Fruit fly (Drosophila melanogaster) whole organism, embryonic: ENCODE measurements around the gene Pgant8.

ENCODE experiments used
- B-H2 ChIP-seq: fragments of 200-800 bp; sonication (Bioruptor generic); optimal IDR thresholded peaks from 2 replicates; lab custom pipeline; 2018; ENCODE audit warnings: missing biosample characterization, mild to moderate bottlenecking, missing genetic modification characterization
- CG11398 ChIP-seq: fragments of 200-800 bp; sonication (Bioruptor generic); optimal IDR thresholded peaks from 2 replicates; lab custom pipeline; 2016; ENCODE audit warnings: missing biosample characterization, missing genetic modification characterization
- CG13296 ChIP-seq: fragments of 200-800 bp; sonication (Bioruptor generic); optimal IDR thresholded peaks from 3 replicates; lab custom pipeline; 2018; ENCODE audit warnings: missing biosample characterization, mild to moderate bottlenecking, missing genetic modification characterization
- CG14050 ChIP-seq: fragments of 200-800 bp; sonication (Bioruptor generic); IDR thresholded peaks from 3 replicates; pipeline ENCODE4 v1.3.6; 2022; ENCODE audit warnings: missing biosample characterization, missing genetic modification characterization
- CG15514 ChIP-seq: fragments of 200-800 bp; sonication (Bioruptor generic); optimal IDR thresholded peaks from 3 replicates; lab custom pipeline; 2017; ENCODE audit warnings: missing biosample characterization, missing genetic modification characterization, mild to moderate bottlenecking, moderate library complexity, missing genetic modification reagents
- CG16863 ChIP-seq: fragments of 200-800 bp; sonication (Bioruptor generic); optimal IDR thresholded peaks from 3 replicates; lab custom pipeline; 2016; ENCODE audit warnings: missing biosample characterization, missing genetic modification characterization
- CG18262 ChIP-seq: fragments of 200-800 bp; optimal IDR thresholded peaks from 3 replicates; lab custom pipeline; 2019; ENCODE audit warnings: missing biosample characterization, mild to moderate bottlenecking, missing genetic modification characterization, moderate library complexity
- CG2120 ChIP-seq: fragments of 200-800 bp; sonication (Bioruptor generic); optimal IDR thresholded peaks from 3 replicates; lab custom pipeline; 2016; ENCODE audit warnings: missing biosample characterization, missing genetic modification characterization
- CG4360 ChIP-seq: fragments of 200-800 bp; sonication (Bioruptor generic); IDR thresholded peaks from 2 replicates; pipeline ENCODE4 v1.3.6; 2022; ENCODE audit warnings: missing biosample characterization, missing genetic modification characterization
- CG4404 ChIP-seq: fragments of 200-800 bp; sonication (Bioruptor generic); IDR thresholded peaks from 2 replicates; pipeline ENCODE4 v1.3.6; 2022; ENCODE audit warnings: missing biosample characterization, missing genetic modification characterization
- CG6813 ChIP-seq: fragments of 200-800 bp; sonication (Bioruptor generic); optimal IDR thresholded peaks from 2 replicates; lab custom pipeline; 2017; ENCODE audit warnings: missing biosample characterization, missing genetic modification characterization, mild to moderate bottlenecking, moderate library complexity, missing genetic modification reagents
- CG7786 ChIP-seq: fragments of 200-800 bp; sonication (Bioruptor generic); optimal IDR thresholded peaks from 2 replicates; lab custom pipeline; 2016; ENCODE audit warnings: missing biosample characterization, missing genetic modification characterization
- CG7963 ChIP-seq: fragments of 200-800 bp; sonication (Bioruptor generic); IDR thresholded peaks from 3 replicates; pipeline ENCODE4 v1.3.6; 2022; ENCODE audit warnings: missing biosample characterization, missing genetic modification characterization; ENCODE audit not compliant: partially characterized antibody
- CG8388 ChIP-seq: fragments of 200-800 bp; sonication (Bioruptor generic); optimal IDR thresholded peaks from 2 replicates; lab custom pipeline; 2019; ENCODE audit warnings: missing biosample characterization, mild to moderate bottlenecking, missing genetic modification characterization, moderate library complexity
- CG8924 ChIP-seq: fragments of 200-800 bp; optimal IDR thresholded peaks from 3 replicates; lab custom pipeline; 2019; ENCODE audit warnings: missing biosample characterization, mild to moderate bottlenecking, missing genetic modification characterization, moderate library complexity
- CG9437 ChIP-seq: fragments of 200-800 bp; sonication (Bioruptor generic); optimal IDR thresholded peaks from 2 replicates; lab custom pipeline; 2018; ENCODE audit warnings: missing biosample characterization, mild to moderate bottlenecking, missing genetic modification characterization
- Eip74EF ChIP-seq, 2 experiments: fragments of 200-800 bp in 1 of 2; fragments of >200 bp in 1 of 2; sonication (Bioruptor generic) in 1 of 2; optimal IDR thresholded peaks; 2 replicates each; lab custom pipeline; 2017 to 2019; ENCODE audit warnings: missing biosample characterization in 2 of 2, missing genetic modification characterization in 2 of 2, mild to moderate bottlenecking in 1 of 2, moderate library complexity in 1 of 2
- Fer3 ChIP-seq: fragments of 200-800 bp; sonication (Bioruptor generic); optimal IDR thresholded peaks from 2 replicates; lab custom pipeline; 2018; ENCODE audit warnings: missing biosample characterization, mild to moderate bottlenecking, missing genetic modification characterization, moderate library complexity
- H2.0 ChIP-seq: fragments of 200-800 bp; sonication (Bioruptor generic); IDR thresholded peaks from 2 replicates; pipeline ENCODE4 v1.3.6; 2022; ENCODE audit warnings: missing biosample characterization, missing genetic modification characterization
- Hey ChIP-seq: fragments of 200-800 bp; sonication (Bioruptor generic); optimal IDR thresholded peaks from 3 replicates; lab custom pipeline; 2018; ENCODE audit warnings: missing biosample characterization, mild to moderate bottlenecking, missing genetic modification characterization
- HmgZ ChIP-seq: fragments of 200-800 bp; sonication (Bioruptor generic); optimal IDR thresholded peaks from 2 replicates; lab custom pipeline; 2018; ENCODE audit warnings: missing biosample characterization, mild to moderate bottlenecking, missing genetic modification characterization
- Meics ChIP-seq: fragments of 200-800 bp; sonication (Bioruptor generic); optimal IDR thresholded peaks from 2 replicates; lab custom pipeline; 2017; ENCODE audit warnings: missing biosample characterization, mild to moderate bottlenecking, missing genetic modification characterization
- PHDP ChIP-seq: fragments of 200-800 bp; sonication (Bioruptor generic); optimal IDR thresholded peaks from 3 replicates; lab custom pipeline; 2018; ENCODE audit warnings: missing biosample characterization, mild to moderate bottlenecking, missing genetic modification characterization, moderate library complexity
- Sox102F ChIP-seq: fragments of 200-800 bp; sonication (Bioruptor generic); optimal IDR thresholded peaks from 2 replicates; lab custom pipeline; 2018; ENCODE audit warnings: missing biosample characterization, mild to moderate bottlenecking, missing genetic modification characterization, moderate library complexity
- TFAM ChIP-seq: fragments of 200-800 bp; sonication (Bioruptor generic); optimal IDR thresholded peaks from 2 replicates; lab custom pipeline; 2017; ENCODE audit warnings: missing biosample characterization, missing genetic modification characterization, inconsistent platforms
- Vsx1 ChIP-seq: fragments of 200-800 bp; sonication (Bioruptor generic); optimal IDR thresholded peaks from 2 replicates; lab custom pipeline; 2017; ENCODE audit warnings: missing biosample characterization, mild to moderate bottlenecking, missing genetic modification characterization, missing genetic modification reagents
- amos ChIP-seq: fragments of 200-800 bp; sonication (Bioruptor generic); IDR thresholded peaks from 2 replicates; pipeline ENCODE4 v1.3.6; 2022; ENCODE audit warnings: missing biosample characterization, missing genetic modification characterization; ENCODE audit not compliant: partially characterized antibody
- caup ChIP-seq: fragments of 200-800 bp; sonication (Bioruptor generic); optimal IDR thresholded peaks from 3 replicates; lab custom pipeline; 2017; ENCODE audit warnings: missing biosample characterization, mild to moderate bottlenecking, missing genetic modification characterization, moderate library complexity; ENCODE audit not compliant: severe bottlenecking
- da ChIP-seq: fragments of 200-800 bp; sonication (Bioruptor generic); optimal IDR thresholded peaks from 2 replicates; lab custom pipeline; 2016; ENCODE audit warnings: missing biosample characterization, missing genetic modification characterization
- en ChIP-seq: fragments of 200-800 bp; sonication (Bioruptor generic); optimal IDR thresholded peaks from 2 replicates; lab custom pipeline; 2016; ENCODE audit warnings: missing biosample characterization, missing genetic modification characterization
- ewg ChIP-seq: fragments of 200-800 bp; sonication (Bioruptor generic); optimal IDR thresholded peaks from 3 replicates; lab custom pipeline; 2017; ENCODE audit warnings: mild to moderate bottlenecking, missing biosample characterization, missing genetic modification reagents, missing genetic modification characterization
- gcm2 ChIP-seq: fragments of 200-800 bp; sonication (Bioruptor generic); optimal IDR thresholded peaks from 2 replicates; lab custom pipeline; 2016; ENCODE audit warnings: missing biosample characterization, missing genetic modification characterization
- grau ChIP-seq: fragments of 200-800 bp; optimal IDR thresholded peaks from 3 replicates; lab custom pipeline; 2019; ENCODE audit warnings: missing biosample characterization, mild to moderate bottlenecking, missing genetic modification characterization, moderate library complexity
- gsb ChIP-seq: fragments of 200-800 bp; sonication (Bioruptor generic); IDR thresholded peaks from 2 replicates; pipeline ENCODE4 v1.3.6; 2022; ENCODE audit warnings: missing biosample characterization, missing genetic modification characterization
- h ChIP-seq: fragments of >200 bp; optimal IDR thresholded peaks from 2 replicates; lab custom pipeline; 2017
- ham ChIP-seq: fragments of 200-800 bp; sonication (Bioruptor generic); IDR thresholded peaks from 2 replicates; pipeline ENCODE4 v1.3.6; 2022; ENCODE audit warnings: missing biosample characterization, missing genetic modification characterization
- jing ChIP-seq: fragments of 200-800 bp; sonication (Bioruptor generic); optimal IDR thresholded peaks from 2 replicates; lab custom pipeline; 2018; ENCODE audit warnings: missing biosample characterization, mild to moderate bottlenecking, missing genetic modification characterization
- knrl ChIP-seq: fragments of 200-800 bp; sonication (Bioruptor generic); IDR thresholded peaks from 3 replicates; pipeline ENCODE4 v1.3.6; 2022; ENCODE audit warnings: missing biosample characterization, missing genetic modification characterization; ENCODE audit not compliant: partially characterized antibody
- lab ChIP-seq: fragments of 200-800 bp; sonication (Bioruptor generic); optimal IDR thresholded peaks from 3 replicates; lab custom pipeline; 2017; ENCODE audit warnings: missing biosample characterization, missing genetic modification characterization, mild to moderate bottlenecking, moderate library complexity, missing genetic modification reagents
- luna ChIP-seq: fragments of 200-800 bp; sonication (Bioruptor generic); optimal IDR thresholded peaks from 2 replicates; lab custom pipeline; 2016; ENCODE audit warnings: missing biosample characterization, missing genetic modification characterization
- nmo ChIP-seq: fragments of 200-800 bp; sonication (Bioruptor generic); optimal IDR thresholded peaks from 2 replicates; lab custom pipeline; 2018; ENCODE audit warnings: missing biosample characterization, mild to moderate bottlenecking, missing genetic modification characterization, moderate library complexity
- pros ChIP-seq: fragments of 200-800 bp; sonication (Bioruptor generic); optimal IDR thresholded peaks from 3 replicates; lab custom pipeline; 2019; ENCODE audit warnings: missing biosample characterization, mild to moderate bottlenecking, missing genetic modification characterization, moderate library complexity
- ranshi ChIP-seq: fragments of 200-800 bp; sonication (Bioruptor generic); IDR thresholded peaks from 2 replicates; pipeline ENCODE4 v1.3.6; 2022; ENCODE audit warnings: missing biosample characterization, missing genetic modification characterization
- repo ChIP-seq: fragments of 200-800 bp; sonication (Bioruptor generic); optimal IDR thresholded peaks from 2 replicates; lab custom pipeline; 2016; ENCODE audit warnings: missing biosample characterization, missing genetic modification characterization
- row ChIP-seq: fragments of 200-800 bp; sonication (Bioruptor generic); IDR thresholded peaks from 3 replicates; pipeline ENCODE4 v1.3.6; 2022; ENCODE audit warnings: missing biosample characterization, missing genetic modification characterization
- sens ChIP-seq: fragments of 200-800 bp; sonication (Bioruptor generic); peaks from one replicate; lab custom pipeline; 2016; ENCODE audit warnings: missing biosample characterization, missing genetic modification characterization
- slp2 ChIP-seq: fragments of 200-800 bp; sonication (Bioruptor generic); optimal IDR thresholded peaks from 2 replicates; lab custom pipeline; 2016; ENCODE audit warnings: missing biosample characterization, missing genetic modification characterization
- stc ChIP-seq: fragments of 200-800 bp; sonication (Bioruptor generic); IDR thresholded peaks from 2 replicates; pipeline ENCODE4 v1.3.6; 2022; ENCODE audit warnings: missing biosample characterization, missing genetic modification characterization
- sug ChIP-seq: fragments of 200-800 bp; optimal IDR thresholded peaks from 2 replicates; lab custom pipeline; 2019; ENCODE audit warnings: missing biosample characterization, mild to moderate bottlenecking, missing genetic modification characterization, moderate library complexity
- vvl ChIP-seq: fragments of 200-800 bp; sonication (Bioruptor generic); IDR thresholded peaks from 2 replicates; pipeline ENCODE4 v1.3.6; 2022; ENCODE audit warnings: missing biosample characterization, missing genetic modification characterization
- wek ChIP-seq: fragments of 200-800 bp; sonication (Bioruptor generic); optimal IDR thresholded peaks from 3 replicates; lab custom pipeline; 2018; ENCODE audit warnings: missing biosample characterization, mild to moderate bottlenecking, missing genetic modification characterization, moderate library complexity
- wor ChIP-seq: fragments of 200-800 bp; sonication (Bioruptor generic); IDR thresholded peaks from 2 replicates; pipeline ENCODE4 v1.3.6; 2022; ENCODE audit warnings: missing biosample characterization, missing genetic modification characterization

The Pgant8 gene

DNA sequence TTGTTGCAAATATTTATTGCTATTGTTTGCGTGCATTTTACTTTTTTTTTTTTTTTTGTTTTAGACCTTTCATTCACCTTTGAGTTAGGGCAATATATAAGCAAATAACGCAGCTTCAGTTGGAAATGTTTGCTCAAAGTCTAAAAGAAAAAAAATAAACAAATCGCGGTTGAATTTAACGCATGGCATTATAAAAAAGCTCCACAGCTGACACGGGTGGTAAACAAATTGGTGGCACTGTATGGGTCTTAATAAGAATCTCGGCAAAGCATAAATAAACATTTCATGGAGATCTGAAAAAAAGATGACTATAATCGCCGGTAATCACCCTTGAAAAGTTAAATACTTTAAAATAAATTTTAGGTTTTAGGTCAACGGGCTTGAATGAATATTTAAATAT is 10.7 kb downstream of the Pgant8 start:
- no peak for TF ChIP-seq CG16863 (GFP tag; lab: Kevin White, UChicago)
- peak; percentile 38 for TF ChIP-seq CG13296 (GFP tag; lab: Kevin White, UChicago)
- no peak for TF ChIP-seq HmgZ (tag; lab: Kevin White, UChicago)
- no peak for TF ChIP-seq vvl
- TF ChIP-seq grau (tag; lab: Kevin White, UChicago), result no peak
- peak; percentile 33; the same call in 1 of the 3 replicates for TF ChIP-seq row (GFP tag; lab: Robert Waterston, UW)
- no peak for TF ChIP-seq CG8924
- TF ChIP-seq knrl (GFP tag; lab: Robert Waterston, UW), result no peak
- TF ChIP-seq CG7786 (GFP tag; lab: Kevin White, UChicago), result no peak
- TF ChIP-seq CG9437 (GFP tag; lab: Kevin White, UChicago), result no peak
- TF ChIP-seq nmo (GFP tag; lab: Kevin White, UChicago), result no peak
- no peak for TF ChIP-seq B-H2
- no peak for TF ChIP-seq CG14050 (GFP tag; lab: Robert Waterston, UW)
- TF ChIP-seq TFAM, result no peak
- no peak for TF ChIP-seq ewg
- TF ChIP-seq Sox102F (GFP tag; lab: Kevin White, UChicago), result peak; percentile 4
- TF ChIP-seq ham, result no peak
- no peak for TF ChIP-seq gcm2 (GFP tag; lab: Kevin White, UChicago)
- no peak for TF ChIP-seq slp2 (GFP tag; lab: Kevin White, UChicago)
- TF ChIP-seq CG18262 (tag; lab: Kevin White, UChicago), result no peak
- no peak for TF ChIP-seq CG7963 (GFP tag; lab: Robert Waterston, UW)
- TF ChIP-seq caup (GFP tag; lab: Kevin White, UChicago), result no peak
- no peak for TF ChIP-seq h (lab: Kevin White, UChicago)
- TF ChIP-seq sens (GFP tag; lab: Kevin White, UChicago), result peak; percentile 65
- no peak for TF ChIP-seq CG11398
- no peak for TF ChIP-seq stc (GFP tag; lab: Robert Waterston, UW)
- TF ChIP-seq wor, result no peak
- TF ChIP-seq da (GFP tag; lab: Kevin White, UChicago), result no peak
- no peak for TF ChIP-seq H2.0 (GFP tag; lab: Robert Waterston, UW)
- TF ChIP-seq CG15514 (GFP tag; lab: Kevin White, UChicago), result no peak
- TF ChIP-seq CG4404 (GFP tag; lab: Robert Waterston, UW), result no peak
- TF ChIP-seq CG2120 (GFP tag; lab: Kevin White, UChicago), result no peak
- TF ChIP-seq ranshi (GFP tag; lab: Robert Waterston, UW), result no peak
- no peak for TF ChIP-seq pros (GFP tag; lab: Kevin White, UChicago)
- TF ChIP-seq repo (GFP tag; lab: Kevin White, UChicago), result no peak
- no peak for TF ChIP-seq amos (GFP tag; lab: Robert Waterston, UW)
- TF ChIP-seq CG4360, result no peak
- peak; percentile 21 for TF ChIP-seq lab (GFP tag; lab: Kevin White, UChicago)
- TF ChIP-seq gsb (GFP tag; lab: Robert Waterston, UW), result no peak
- TF ChIP-seq jing, result no peak
- TF ChIP-seq luna, result no peak
- TF ChIP-seq Hey, result no peak
- no peak for TF ChIP-seq wek (GFP tag; lab: Kevin White, UChicago)
- TF ChIP-seq Vsx1 (GFP tag; lab: Kevin White, UChicago), result no peak
- peak; percentile 81 for TF ChIP-seq CG8388 (GFP tag; lab: Kevin White, UChicago)
- no peak for TF ChIP-seq Meics (GFP tag; lab: Kevin White, UChicago)
- no peak for TF ChIP-seq en (GFP tag; lab: Kevin White, UChicago)
- TF ChIP-seq CG6813 (GFP tag; lab: Kevin White, UChicago), result no peak
- TF ChIP-seq Eip74EF (GFP tag; optimal IDR thresholded peaks at IDR 0.05; lab: Kevin White, UChicago), result no peak
- no peak for TF ChIP-seq sug (tag; lab: Kevin White, UChicago)
- TF ChIP-seq PHDP (tag; lab: Kevin White, UChicago), result peak; percentile 12
- TF ChIP-seq Fer3 (tag; lab: Kevin White, UChicago), result no peak
